Fruit fly (Drosophila melanogaster) whole organism: Measurements from ENCODE around the gene CG7369.

Experiments used
- CG8478 ChIP-seq: fragments of >200 bp; optimal IDR thresholded peaks from 2 replicates; lab custom pipeline; 2018; ENCODE audit warnings: inconsistent platforms
- Dll ChIP-seq: fragments of >200 bp; optimal IDR thresholded peaks from 2 replicates; lab custom pipeline; 2017
- EcR ChIP-seq, 2 experiments: fragments of >200 bp; optimal IDR thresholded peaks; 2 replicates each; lab custom pipeline; 2017; ENCODE audit warnings: missing biosample characterization in 2 of 2, missing genetic modification characterization in 2 of 2, missing genetic modification reagents in 2 of 2
- pan ChIP-seq: fragments of >200 bp; optimal IDR thresholded peaks from 2 replicates; lab custom pipeline; 2017
- usp ChIP-seq: fragments of >200 bp; optimal IDR thresholded peaks from 2 replicates; lab custom pipeline; 2017; ENCODE audit warnings: missing biosample characterization, missing genetic modification characterization, mixed read lengths

DNA sequence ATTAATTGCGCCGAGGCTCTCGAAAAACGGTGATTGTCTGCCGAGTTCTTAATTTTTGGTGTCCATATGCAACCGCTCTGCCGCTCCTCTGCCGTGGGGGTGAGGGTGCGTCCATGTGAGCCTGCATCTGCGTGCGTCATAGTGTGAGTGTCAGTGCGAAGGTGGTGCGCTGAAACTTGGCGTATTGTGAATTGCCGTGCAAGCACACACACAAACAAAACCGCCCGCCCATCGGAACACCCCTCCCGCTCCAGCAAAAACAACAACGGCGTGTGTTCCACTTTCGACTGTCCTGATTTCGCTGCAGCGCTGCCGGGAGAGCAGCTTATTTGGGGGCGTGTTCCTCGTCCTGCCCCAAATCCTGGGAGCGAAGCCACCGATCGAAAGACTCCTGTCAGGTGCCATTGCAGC is 533 bp downstream of the CG7369 start:
- TF ChIP-seq EcR (GFP tag; optimal IDR thresholded peaks at IDR 0.05; lab: Kevin White, UChicago): no peak
- TF ChIP-seq usp (GFP tag; lab: Kevin White, UChicago): no peak
- TF ChIP-seq CG8478 (lab: Kevin White, UChicago): no peak
- no peak for TF ChIP-seq pan (lab: Kevin White, UChicago)
- no peak for TF ChIP-seq Dll (lab: Kevin White, UChicago)
